Worm (Caenorhabditis elegans) whole organism, early embryonic: ENCODE measurements around the gene ZK899.2.
A peak's percentile ranks its signal among the peaks of the same experiment; 100 is the strongest.

Source experiments
- F13C5.2 ChIP-seq: sonication (generic microtip); optimal IDR thresholded peaks from 2 replicates; lab custom pipeline; 2017; ENCODE audit warnings: mild to moderate bottlenecking, missing genetic modification characterization, inconsistent platforms, missing compliant biosample characterization
- ama-1 ChIP-seq: fragments of 150-350 bp; optimal IDR thresholded peaks from 2 replicates; lab custom pipeline; 2014
- hmbx-1 ChIP-seq: sonication (generic microtip); optimal IDR thresholded peaks from 2 replicates; lab custom pipeline; 2016; ENCODE audit warnings: mild to moderate bottlenecking, missing genetic modification characterization, missing compliant biosample characterization
- hnd-1 ChIP-seq: sonication (generic microtip); optimal IDR thresholded peaks from 2 replicates; lab custom pipeline; 2016; ENCODE audit warnings: missing genetic modification characterization, missing compliant biosample characterization
- pes-1 ChIP-seq: fragments of 200-800 bp; sonication (Bioruptor generic); IDR thresholded peaks from 2 replicates; pipeline ENCODE4 v1.3.6; 2022; ENCODE audit warnings: missing genetic modification reagents, missing genetic modification characterization, missing compliant biosample characterization
- tbx-11 ChIP-seq: fragments of 200-800 bp; sonication (Bioruptor generic); IDR thresholded peaks from 2 replicates; pipeline ENCODE4 v1.3.6; 2022; ENCODE audit warnings: missing genetic modification characterization, missing compliant biosample characterization
- tbx-37 ChIP-seq: fragments of 200-800 bp; sonication (Bioruptor generic); conservative IDR thresholded peaks from 2 replicates; pipeline ENCODE4 v1.3.6; 2022; ENCODE audit warnings: missing genetic modification reagents, missing genetic modification characterization, missing compliant biosample characterization

DNA sequence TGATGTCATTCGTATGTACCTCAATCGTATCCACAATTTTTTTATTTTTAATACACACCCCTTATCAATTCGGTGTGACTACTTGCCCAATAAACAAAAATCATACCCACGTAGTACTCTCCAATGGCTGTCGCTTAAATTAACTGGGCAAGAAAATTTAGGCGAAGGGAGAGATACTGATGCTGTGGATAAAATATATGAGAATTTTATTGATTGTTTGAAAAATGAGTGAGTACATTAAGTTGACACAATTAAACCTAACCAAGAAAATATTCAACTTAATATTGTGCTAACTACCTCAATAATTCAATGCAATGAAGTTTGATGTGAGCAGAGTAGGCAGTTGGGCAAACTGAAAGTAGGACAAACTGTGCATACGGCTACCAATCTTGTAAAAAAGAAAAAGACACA is 13.9 kb upstream of the ZK899.2 start:
- TF ChIP-seq F13C5.2 (tag; lab: Kevin White, UChicago) (peak; percentile 93), tbx-11 (GFP tag; lab: Robert Waterston, UW) (no peak), tbx-37 (GFP tag; lab: Robert Waterston, UW) (no peak; the same call in 1 of the 2 replicates), ama-1 (lab: Kevin White, UChicago) (no peak), hmbx-1 (tag; lab: Kevin White, UChicago) (no peak), pes-1 (no peak), hnd-1 (no peak)
